Worm (Caenorhabditis elegans): ENCODE measurements around the gene srbc-67.

The srbc-67 gene

ce11 chrV:3579795-3580194 is 38.8 kb upstream of the srbc-67 start (continued):
- no peak for TF ChIP-seq unc-130 (GFP tag; optimal IDR thresholded peaks at IDR 0.05)
- no peak for TF ChIP-seq lin-29 (GFP tag; IDR thresholded peaks at IDR 0.05)

- TF ChIP-seq duxl-1 (tag; optimal IDR thresholded peaks at IDR 0.05; ENCODE audit: poor library complexity) (no peak), arid-1 (GFP tag; conservative IDR thresholded peaks at IDR 0.05) (no peak), egl-27 (tag; optimal IDR thresholded peaks at IDR 0.05) (no peak), aha-1 (tag) (peak; percentile 98), spr-3 (GFP tag; optimal IDR thresholded peaks at IDR 0.05) (no peak), ceh-44 (GFP tag; IDR thresholded peaks at IDR 0.05) (no peak), Y75B8A.6 (GFP tag; IDR thresholded peaks at IDR 0.05) (no peak), lin-13 (GFP tag; optimal IDR thresholded peaks at IDR 0.05) (no peak), pqm-1 (tag; optimal IDR thresholded peaks at IDR 0.05) (no peak), Y5F2A.4 (GFP tag; optimal IDR thresholded peaks at IDR 0.05) (no peak), hif-1 (tag; optimal IDR thresholded peaks at IDR 0.05) (peak in 1 of 2 experiments; percentile 98), F44E2.7 (GFP tag; IDR thresholded peaks at IDR 0.05) (no peak), tag-97 (GFP tag; IDR thresholded peaks at IDR 0.05) (no peak), ZK337.2 (GFP tag; IDR thresholded peaks at IDR 0.05) (no peak), attf-4 (tag; optimal IDR thresholded peaks at IDR 0.05) (no peak), tra-1 (GFP tag; IDR thresholded peaks at IDR 0.05) (no peak), D1046.2 (GFP tag; IDR thresholded peaks at IDR 0.05) (no peak), F49E8.2 (tag; optimal IDR thresholded peaks at IDR 0.05; ENCODE audit: borderline replicate concordance) (no peak), jun-1 (tag; optimal IDR thresholded peaks at IDR 0.05) (no peak), nhr-25 (tag; optimal IDR thresholded peaks at IDR 0.05; ENCODE audit: borderline replicate concordance, insufficient read depth) (no peak), unc-62 (GFP tag; optimal IDR thresholded peaks at IDR 0.05 in 1 of 2) (peak in 1 of 2 experiments; percentile 92), unc-62 (tag; optimal IDR thresholded peaks at IDR 0.05) (no peak), hmg-1.1 (GFP tag; IDR thresholded peaks at IDR 0.05) (0 out of 2 replicates have a peak, but pooled peaks have one; percentile 16), daf-16 (GFP tag; optimal IDR thresholded peaks at IDR 0.05) (no peak), daf-16 (tag; optimal IDR thresholded peaks at IDR 0.05) (no peak), lim-7 (GFP tag; IDR thresholded peaks at IDR 0.05) (no peak), mxl-3 (GFP tag; optimal IDR thresholded peaks at IDR 0.05) (peak; percentile 46)
Observed at ce11 chrV:3579248-3579647, 38.2 kb upstream of the srbc-67 start.

DNA sequence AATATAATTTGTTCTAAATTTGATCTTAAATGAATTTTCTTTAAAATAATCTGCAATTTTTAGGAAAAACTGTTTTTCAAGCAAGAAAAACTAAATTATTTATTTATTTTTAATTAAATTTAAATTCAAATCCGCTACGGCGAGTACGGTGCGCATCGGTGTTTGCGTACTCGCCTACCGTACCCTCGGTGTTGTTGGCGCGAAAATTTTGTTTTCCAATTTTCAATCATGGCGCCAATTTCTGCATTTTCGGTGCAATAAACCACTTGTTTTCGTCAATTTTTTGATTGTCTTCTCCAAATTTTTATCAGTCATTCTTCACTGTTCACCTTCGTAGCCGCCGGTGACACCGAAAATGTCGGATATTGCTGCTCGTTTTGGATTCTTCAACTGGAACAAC is 37.8 kb upstream of the srbc-67 start, which contains the start of gene pygl-1:
Gene pygl-1 (plus strand): TSS at position 211 of the 400 bp plus-strand sequence.
- TF ChIP-seq jun-1 (tag; optimal IDR thresholded peaks at IDR 0.05) (no peak), zip-2 (tag; optimal IDR thresholded peaks at IDR 0.05) (no peak), mes-2 (tag; optimal IDR thresholded peaks at IDR 0.05; ENCODE audit: poor library complexity, severe bottlenecking) (no peak), snpc-1.2 (GFP tag; IDR thresholded peaks at IDR 0.05) (peak; percentile 27; the same call in 1 of the 2 replicates), unc-130 (GFP tag; optimal IDR thresholded peaks at IDR 0.05) (peak; percentile 88), ctbp-1 (GFP tag; IDR thresholded peaks at IDR 0.05) (no peak), ceh-28 (tag; optimal IDR thresholded peaks at IDR 0.05) (no peak), lsy-2 (tag; optimal IDR thresholded peaks at IDR 0.05) (peak in 1 of 2 experiments; percentile 72), F44E2.7 (GFP tag; IDR thresholded peaks at IDR 0.05) (no peak), lin-38 (GFP tag; IDR thresholded peaks at IDR 0.05) (peak; percentile 69), T26A8.4 (GFP tag; IDR thresholded peaks at IDR 0.05) (no peak), nhr-28 (tag; optimal IDR thresholded peaks at IDR 0.05) (no peak), D1046.2 (GFP tag; IDR thresholded peaks at IDR 0.05) (no peak), mxl-2 (GFP tag; conservative IDR thresholded peaks at IDR 0.05) (no peak), ZK546.5 (tag; optimal IDR thresholded peaks at IDR 0.05) (no peak), set-16 (GFP tag; IDR thresholded peaks at IDR 0.05) (no peak), R02D3.7 (tag; optimal IDR thresholded peaks at IDR 0.05) (no peak), F49E8.2 (tag; optimal IDR thresholded peaks at IDR 0.05; ENCODE audit: borderline replicate concordance) (peak; percentile 66), skn-1 (tag; optimal IDR thresholded peaks at IDR 0.05) (no peak), zfp-3 (GFP tag; conservative IDR thresholded peaks at IDR 0.05) (no peak), nhr-111 (GFP tag; optimal IDR thresholded peaks at IDR 0.05) (no peak), Y48G9A.11 (GFP tag; IDR thresholded peaks at IDR 0.05) (peak; percentile 91), lin-15B (tag; optimal IDR thresholded peaks at IDR 0.05) (no peak), dve-1 (tag; optimal IDR thresholded peaks at IDR 0.05; ENCODE audit: insufficient read depth) (no peak), ceh-62 (tag; optimal IDR thresholded peaks at IDR 0.05) (no peak), dmd-8 (GFP tag; IDR thresholded peaks at IDR 0.05) (no peak)
